Worm (Caenorhabditis elegans) whole organism, midembryonic: ENCODE results near the gene snpn-1.

Source experiments
- T22C8.4 ChIP-seq: fragments of 200-800 bp; sonication (Bioruptor generic); IDR thresholded peaks from 2 replicates; pipeline ENCODE4 v1.3.6; 2022; ENCODE audit warnings: missing genetic modification characterization, missing compliant biosample characterization
- cog-1 ChIP-seq: sonication (generic microtip); optimal IDR thresholded peaks from 2 replicates; lab custom pipeline; 2016; ENCODE audit warnings: missing genetic modification characterization, missing compliant biosample characterization
- flt-1 ChIP-seq: fragments of 200-800 bp; sonication (Bioruptor generic); IDR thresholded peaks from 2 replicates; pipeline ENCODE4 v1.3.6; 2022; ENCODE audit warnings: missing genetic modification characterization, missing compliant biosample characterization
- klf-2 ChIP-seq: fragments of 200-800 bp; sonication (Bioruptor generic); conservative IDR thresholded peaks from 2 replicates; pipeline ENCODE4 v1.3.6; 2022; ENCODE audit warnings: missing genetic modification reagents, missing genetic modification characterization, missing compliant biosample characterization
- med-1 ChIP-seq: sonication (generic microtip); optimal IDR thresholded peaks from 2 replicates; lab custom pipeline; 2017; ENCODE audit warnings: missing genetic modification characterization, mild to moderate bottlenecking, missing compliant biosample characterization, antibody characterized with exemption, missing genetic modification reagents; ENCODE audit not compliant: insufficient read depth
- ztf-23 ChIP-seq: fragments of 200-800 bp; sonication (Bioruptor generic); IDR thresholded peaks from 2 replicates; pipeline ENCODE4 v1.3.6; 2022; ENCODE audit warnings: missing genetic modification reagents, missing genetic modification characterization, missing compliant biosample characterization

- no peak for TF ChIP-seq med-1 (GFP tag; lab: Kevin White, UChicago)
- TF ChIP-seq T22C8.4 (GFP tag; lab: Robert Waterston, UW), result no peak
- no peak for TF ChIP-seq flt-1 (GFP tag; lab: Robert Waterston, UW)
- no peak for TF ChIP-seq cog-1
- TF ChIP-seq ztf-23, result no peak
- TF ChIP-seq klf-2, result no peak
Observed at ce11 chrIV:5136523-5136922, 45.7 kb upstream of the snpn-1 start.
